Worm (Caenorhabditis elegans): ENCODE data around the gene F46C5.1.

ce11 chrII:8814231-8814630, 6.8 kb downstream of the F46C5.1 start:
- TF ChIP-seq ztf-11 (tag; optimal IDR thresholded peaks at IDR 0.05) (no peak), gmeb-1 (tag; optimal IDR thresholded peaks at IDR 0.05) (no peak), nhr-21 (tag; optimal IDR thresholded peaks at IDR 0.05) (no peak), lin-13 (GFP tag; optimal IDR thresholded peaks at IDR 0.05) (no peak), skn-1 (tag; optimal IDR thresholded peaks at IDR 0.05) (no peak), mab-5 (tag; optimal IDR thresholded peaks at IDR 0.05) (no peak), R02D3.7 (tag; optimal IDR thresholded peaks at IDR 0.05) (no peak), zag-1 (tag; optimal IDR thresholded peaks at IDR 0.05) (no peak)

Measured in whole organism, L2 larva.